Fruit fly (Drosophila melanogaster) whole organism, embryonic: ENCODE results near the gene CG42449.

Experiments used
- B-H2 ChIP-seq: fragments of 200-800 bp; sonication (Bioruptor generic); optimal IDR thresholded peaks from 2 replicates; lab custom pipeline; 2018; ENCODE audit warnings: missing biosample characterization, mild to moderate bottlenecking, missing genetic modification characterization
- Blimp-1 ChIP-seq: fragments of 200-800 bp; sonication (Bioruptor generic); optimal IDR thresholded peaks from 3 replicates; lab custom pipeline; 2018; ENCODE audit warnings: missing biosample characterization, missing genetic modification characterization, mild to moderate bottlenecking, moderate library complexity, missing genetic modification reagents
- CG10979 ChIP-seq: fragments of 200-800 bp; sonication (Bioruptor generic); optimal IDR thresholded peaks from 2 replicates; lab custom pipeline; 2018; ENCODE audit warnings: missing biosample characterization, mild to moderate bottlenecking, missing genetic modification characterization, moderate library complexity
- CG11560 ChIP-seq: fragments of 200-800 bp; sonication (Bioruptor generic); IDR thresholded peaks from 3 replicates; pipeline ENCODE4 v1.3.6; 2022; ENCODE audit warnings: missing biosample characterization, missing genetic modification characterization
- CG12299 ChIP-seq: fragments of 200-800 bp; sonication (Bioruptor generic); optimal IDR thresholded peaks from 2 replicates; lab custom pipeline; 2018; ENCODE audit warnings: missing biosample characterization, mild to moderate bottlenecking, missing genetic modification characterization
- CG13775 ChIP-seq: fragments of 200-800 bp; sonication (Bioruptor generic); optimal IDR thresholded peaks from 3 replicates; lab custom pipeline; 2017; ENCODE audit warnings: missing biosample characterization, mild to moderate bottlenecking, missing genetic modification characterization
- CG14667 ChIP-seq: fragments of 200-800 bp; sonication (Bioruptor generic); IDR thresholded peaks from 2 replicates; pipeline ENCODE4 v1.3.6; 2022; ENCODE audit warnings: missing biosample characterization, missing genetic modification characterization
- CG1529 ChIP-seq: fragments of 200-800 bp; sonication (Bioruptor generic); optimal IDR thresholded peaks from 3 replicates; lab custom pipeline; 2018; ENCODE audit warnings: missing biosample characterization, missing genetic modification characterization
- CG32532 ChIP-seq: fragments of 200-800 bp; sonication (Bioruptor generic); IDR thresholded peaks from 2 replicates; pipeline ENCODE4 v1.3.6; 2022; ENCODE audit warnings: missing biosample characterization, missing genetic modification characterization
- CG6654 ChIP-seq: fragments of 200-800 bp; sonication (Bioruptor generic); optimal IDR thresholded peaks from 2 replicates; lab custom pipeline; 2017; ENCODE audit warnings: missing biosample characterization, mild to moderate bottlenecking, missing genetic modification characterization
- CG7745 ChIP-seq: fragments of 200-800 bp; sonication (Bioruptor generic); optimal IDR thresholded peaks from 2 replicates; lab custom pipeline; 2018; ENCODE audit warnings: missing biosample characterization, mild to moderate bottlenecking, missing genetic modification characterization, moderate library complexity
- CG9817 ChIP-seq: fragments of 200-800 bp; sonication (Bioruptor generic); optimal IDR thresholded peaks from 2 replicates; lab custom pipeline; 2018; ENCODE audit warnings: missing biosample characterization, mild to moderate bottlenecking, missing genetic modification characterization, moderate library complexity
- CG9932 ChIP-seq: fragments of 200-800 bp; sonication (Bioruptor generic); IDR thresholded peaks from 2 replicates; pipeline ENCODE4 v1.3.6; 2022; ENCODE audit warnings: missing biosample characterization, missing genetic modification characterization
- CTCF ChIP-seq: fragments of 200-800 bp; sonication (Bioruptor generic); optimal IDR thresholded peaks from 2 replicates; lab custom pipeline; 2017; ENCODE audit warnings: missing biosample characterization, mild to moderate bottlenecking, missing genetic modification characterization, moderate library complexity
- D ChIP-seq, 2 experiments: fragments of 200-800 bp in 1 of 2; fragments of >200 bp in 1 of 2; sonication (Bioruptor generic) in 1 of 2; optimal IDR thresholded peaks; 2 replicates in 1 of 2; 3 replicates in 1 of 2; lab custom pipeline; 2017; ENCODE audit warnings: mild to moderate bottlenecking in 1 of 2, missing biosample characterization in 1 of 2, missing genetic modification characterization in 1 of 2, missing genetic modification reagents in 1 of 2
- Dp ChIP-seq: fragments of 200-800 bp; sonication (Bioruptor generic); optimal IDR thresholded peaks from 2 replicates; lab custom pipeline; 2018; ENCODE audit warnings: missing biosample characterization, mild to moderate bottlenecking, missing genetic modification characterization, moderate library complexity
- Gsc ChIP-seq: fragments of 200-800 bp; sonication (Bioruptor generic); IDR thresholded peaks from 2 replicates; pipeline ENCODE4 v1.3.6; 2022; ENCODE audit warnings: missing biosample characterization, missing genetic modification characterization
- HLH54F ChIP-seq: fragments of 200-800 bp; sonication (Bioruptor generic); optimal IDR thresholded peaks from 3 replicates; lab custom pipeline; 2016; ENCODE audit warnings: missing biosample characterization, missing genetic modification characterization
- HmgZ ChIP-seq: fragments of 200-800 bp; sonication (Bioruptor generic); optimal IDR thresholded peaks from 2 replicates; lab custom pipeline; 2018; ENCODE audit warnings: missing biosample characterization, mild to moderate bottlenecking, missing genetic modification characterization
- Lpt ChIP-seq: fragments of >200 bp; optimal IDR thresholded peaks from 2 replicates; lab custom pipeline; 2018; ENCODE audit warnings: missing biosample characterization, missing genetic modification characterization
- Mad ChIP-seq: fragments of 200-800 bp; sonication (Bioruptor generic); optimal IDR thresholded peaks from 2 replicates; lab custom pipeline; 2016; ENCODE audit warnings: missing biosample characterization, missing genetic modification characterization
- Mrtf ChIP-seq: fragments of 200-800 bp; sonication (Bioruptor generic); IDR thresholded peaks from 3 replicates; pipeline ENCODE4 v1.3.6; 2022; ENCODE audit warnings: missing biosample characterization, missing genetic modification characterization
- PHDP ChIP-seq: fragments of 200-800 bp; sonication (Bioruptor generic); optimal IDR thresholded peaks from 3 replicates; lab custom pipeline; 2018; ENCODE audit warnings: missing biosample characterization, mild to moderate bottlenecking, missing genetic modification characterization, moderate library complexity
- Rfx ChIP-seq: fragments of 200-800 bp; sonication (Bioruptor generic); IDR thresholded peaks from 2 replicates; pipeline ENCODE4 v1.3.6; 2022; ENCODE audit warnings: missing biosample characterization, missing genetic modification characterization
- Scr ChIP-seq: fragments of 200-800 bp; sonication (Bioruptor generic); IDR thresholded peaks from 2 replicates; pipeline ENCODE4 v1.3.6; 2022; ENCODE audit warnings: missing biosample characterization, missing genetic modification characterization; ENCODE audit not compliant: partially characterized antibody
- Sin3A ChIP-seq: fragments of >200 bp; optimal IDR thresholded peaks from 2 replicates; lab custom pipeline; 2018
- Six4 ChIP-seq: fragments of 200-800 bp; sonication (Bioruptor generic); optimal IDR thresholded peaks from 2 replicates; lab custom pipeline; 2016; ENCODE audit warnings: missing biosample characterization, missing genetic modification characterization
- Taf1 ChIP-seq: fragments of 200-800 bp; sonication (Bioruptor generic); IDR thresholded peaks from 2 replicates; pipeline ENCODE4 v1.3.6; 2022; ENCODE audit warnings: missing biosample characterization, missing genetic modification characterization
- ab ChIP-seq: fragments of 200-800 bp; sonication (Bioruptor generic); optimal IDR thresholded peaks from 2 replicates; lab custom pipeline; 2016; ENCODE audit warnings: missing biosample characterization, missing genetic modification characterization
- al ChIP-seq: fragments of 200-800 bp; sonication (Bioruptor generic); IDR thresholded peaks from 2 replicates; pipeline ENCODE4 v1.3.6; 2022; ENCODE audit warnings: missing biosample characterization, missing genetic modification characterization
- aop ChIP-seq: fragments of 200-800 bp; sonication (Bioruptor generic); IDR thresholded peaks from 2 replicates; pipeline ENCODE4 v1.3.6; 2022; ENCODE audit warnings: missing biosample characterization, missing genetic modification characterization
- az2 ChIP-seq: fragments of 200-800 bp; sonication (Bioruptor generic); optimal IDR thresholded peaks from 3 replicates; lab custom pipeline; 2016; ENCODE audit warnings: missing biosample characterization, missing genetic modification characterization
- cg ChIP-seq: fragments of 200-800 bp; sonication (Bioruptor generic); optimal IDR thresholded peaks from 3 replicates; lab custom pipeline; 2019; ENCODE audit warnings: missing biosample characterization, mild to moderate bottlenecking, missing genetic modification characterization, moderate library complexity
- crol ChIP-seq: fragments of 200-800 bp; sonication (Bioruptor generic); IDR thresholded peaks from 2 replicates; pipeline ENCODE4 v1.3.6; 2022; ENCODE audit warnings: missing biosample characterization, missing genetic modification characterization
- dysf ChIP-seq: fragments of 200-800 bp; sonication (Bioruptor generic); IDR thresholded peaks from 3 replicates; pipeline ENCODE4 v1.3.6; 2022; ENCODE audit warnings: missing biosample characterization, missing genetic modification characterization
- fru ChIP-seq: fragments of >200 bp; optimal IDR thresholded peaks from 2 replicates; lab custom pipeline; 2017
- fu2 ChIP-seq: fragments of 200-800 bp; sonication (Bioruptor generic); optimal IDR thresholded peaks from 2 replicates; lab custom pipeline; 2016; ENCODE audit warnings: missing biosample characterization, missing genetic modification characterization
- hkb ChIP-seq, 2 experiments: fragments of 200-800 bp in 1 of 2; fragments of >200 bp in 1 of 2; sonication (Bioruptor generic) in 1 of 2; IDR thresholded peaks in 1 of 2; optimal IDR thresholded peaks in 1 of 2; 2 replicates each; pipeline versions ENCODE4 v1.3.6 to Lab custom; 2017 to 2022; ENCODE audit warnings: missing biosample characterization in 1 of 2, missing genetic modification characterization in 1 of 2
- inv ChIP-seq: fragments of 200-800 bp; sonication (Bioruptor generic); IDR thresholded peaks from 2 replicates; pipeline ENCODE4 v1.3.6; 2022; ENCODE audit warnings: missing biosample characterization, missing genetic modification characterization; ENCODE audit not compliant: partially characterized antibody
- jing ChIP-seq: fragments of 200-800 bp; sonication (Bioruptor generic); optimal IDR thresholded peaks from 2 replicates; lab custom pipeline; 2018; ENCODE audit warnings: missing biosample characterization, mild to moderate bottlenecking, missing genetic modification characterization
- kay ChIP-seq: fragments of 200-800 bp; sonication (Bioruptor generic); optimal IDR thresholded peaks from 2 replicates; lab custom pipeline; 2016; ENCODE audit warnings: missing biosample characterization, missing genetic modification characterization
- pho ChIP-seq: fragments of 200-800 bp; sonication (Bioruptor generic); optimal IDR thresholded peaks from 2 replicates; lab custom pipeline; 2016; ENCODE audit warnings: missing biosample characterization, missing genetic modification characterization
- pnt ChIP-seq: fragments of 200-800 bp; sonication (Bioruptor generic); optimal IDR thresholded peaks from 3 replicates; lab custom pipeline; 2016; ENCODE audit warnings: missing biosample characterization, missing genetic modification characterization
- salm ChIP-seq: fragments of 200-800 bp; sonication (Bioruptor generic); optimal IDR thresholded peaks from 2 replicates; lab custom pipeline; 2018; ENCODE audit warnings: missing biosample characterization, mild to moderate bottlenecking, missing genetic modification characterization
- schlank ChIP-seq: fragments of 200-800 bp; sonication (Bioruptor generic); optimal IDR thresholded peaks from 2 replicates; lab custom pipeline; 2018; ENCODE audit warnings: missing biosample characterization, mild to moderate bottlenecking, missing genetic modification characterization
- slou ChIP-seq: fragments of 200-800 bp; sonication (Bioruptor generic); optimal IDR thresholded peaks from 3 replicates; lab custom pipeline; 2016; ENCODE audit warnings: missing biosample characterization, missing genetic modification characterization
- tio ChIP-seq: fragments of 200-800 bp; sonication (Bioruptor generic); optimal IDR thresholded peaks from 2 replicates; lab custom pipeline; 2017; ENCODE audit warnings: missing biosample characterization, missing genetic modification characterization, inconsistent platforms
- trh ChIP-seq: fragments of 200-800 bp; sonication (Bioruptor generic); optimal IDR thresholded peaks from 2 replicates; lab custom pipeline; 2016; ENCODE audit warnings: missing biosample characterization, missing genetic modification characterization
- wek ChIP-seq: fragments of 200-800 bp; sonication (Bioruptor generic); optimal IDR thresholded peaks from 3 replicates; lab custom pipeline; 2018; ENCODE audit warnings: missing biosample characterization, mild to moderate bottlenecking, missing genetic modification characterization, moderate library complexity
- wor ChIP-seq: fragments of 200-800 bp; sonication (Bioruptor generic); IDR thresholded peaks from 2 replicates; pipeline ENCODE4 v1.3.6; 2022; ENCODE audit warnings: missing biosample characterization, missing genetic modification characterization

The CG42449 gene

dm6 chrX:5672243-5673051 is 10.6 kb upstream of the CG42449 start, which contains the start of gene RpL35 (continued):
- TF ChIP-seq inv (GFP tag; lab: Robert Waterston, UW) (peak; percentile 46; the same call in 1 of the 2 replicates), wor (no peak), CG12299 (tag; lab: Kevin White, UChicago) (no peak), cg (GFP tag; lab: Kevin White, UChicago) (no peak), Mrtf (GFP tag; lab: Robert Waterston, UW) (no peak), dysf (GFP tag; lab: Robert Waterston, UW) (0 out of 3 replicates have a peak, but pooled peaks have one; percentile 23), az2 (GFP tag; lab: Kevin White, UChicago) (no peak), fu2 (GFP tag; lab: Kevin White, UChicago) (peak; percentile 23), CG11560 (tag; lab: Robert Waterston, UW) (no peak), salm (tag; lab: Kevin White, UChicago) (peak; percentile 33), Blimp-1 (peak; percentile 23), PHDP (tag; lab: Kevin White, UChicago) (peak; percentile 49), CG7745 (no peak), HmgZ (tag; lab: Kevin White, UChicago) (peak; percentile 48), CG1529 (GFP tag; lab: Kevin White, UChicago) (peak; percentile 20), trh (GFP tag; lab: Kevin White, UChicago) (no peak), Rfx (GFP tag; lab: Robert Waterston, UW) (peak; percentile 37; the same call in 1 of the 2 replicates), Lpt (GFP tag; lab: Kevin White, UChicago) (no peak), Scr (GFP tag; lab: Robert Waterston, UW) (peak; percentile 52), hkb (optimal IDR thresholded peaks at IDR 0.05; lab: Kevin White, UChicago) (no peak), hkb (GFP tag; IDR thresholded peaks at IDR 0.05; lab: Robert Waterston, UW) (peak; percentile 35; the same call in 1 of the 2 replicates), al (GFP tag; lab: Robert Waterston, UW) (peak; percentile 31; the same call in 1 of the 2 replicates), Taf1 (no peak), pnt (GFP tag; lab: Kevin White, UChicago) (no peak), CG14667 (GFP tag; lab: Robert Waterston, UW) (no peak), Dp (no peak), slou (GFP tag; lab: Kevin White, UChicago) (no peak), ab (GFP tag; lab: Kevin White, UChicago) (no peak), wek (GFP tag; lab: Kevin White, UChicago) (peak; percentile 56), CG6654 (GFP tag; lab: Kevin White, UChicago) (no peak), CG10979 (tag; lab: Kevin White, UChicago) (peak; percentile 18), pho (GFP tag; lab: Kevin White, UChicago) (no peak), Mad (GFP tag; lab: Kevin White, UChicago) (no peak), D (optimal IDR thresholded peaks at IDR 0.05; lab: Kevin White, UChicago) (peak; percentile 53), D (GFP tag; optimal IDR thresholded peaks at IDR 0.05; lab: Kevin White, UChicago) (peak; percentile 12), schlank (peak; percentile 58), Sin3A (lab: Kevin White, UChicago) (peak; percentile 73), HLH54F (GFP tag; lab: Kevin White, UChicago) (peak; percentile 25), CTCF (GFP tag; lab: Kevin White, UChicago) (peak; percentile 14), aop (0 out of 2 replicates have a peak, but pooled peaks have one; percentile 41), Gsc (GFP tag; lab: Robert Waterston, UW) (no peak), tio (no peak), crol (0 out of 2 replicates have a peak, but pooled peaks have one; percentile 29), Six4 (GFP tag; lab: Kevin White, UChicago) (no peak), kay (GFP tag; lab: Kevin White, UChicago) (no peak), CG13775 (GFP tag; lab: Kevin White, UChicago) (peak; percentile 22), B-H2 (GFP tag; lab: Kevin White, UChicago) (peak; percentile 28), jing (GFP tag; lab: Kevin White, UChicago) (no peak), CG32532 (GFP tag; lab: Robert Waterston, UW) (peak; percentile 52; the same call in 1 of the 2 replicates), CG9817 (tag; lab: Kevin White, UChicago) (no peak), CG9932 (GFP tag; lab: Robert Waterston, UW) (peak; percentile 24; the same call in 1 of the 2 replicates), fru (lab: Kevin White, UChicago) (no peak)
